Worm (Caenorhabditis elegans): Measurements from ENCODE around the gene F37C4.5.

The F37C4.5 gene

ce11 chrIV:3888963-3889362 is 15.4 kb upstream of the F37C4.5 start, which contains the start of gene oac-21:
Gene oac-21 (plus strand): TSS chrIV:3889263.
- TF ChIP-seq ztf-3 (GFP tag; optimal IDR thresholded peaks at IDR 0.05): no peak
- no peak for TF ChIP-seq F55B11.4 (tag; optimal IDR thresholded peaks at IDR 0.05; ENCODE audit: borderline replicate concordance, insufficient read depth)
- TF ChIP-seq snpc-1.1 (tag; optimal IDR thresholded peaks at IDR 0.05; ENCODE audit: insufficient read depth): no peak
- TF ChIP-seq rec-8 (tag; optimal IDR thresholded peaks at IDR 0.05): no peak
- no peak for TF ChIP-seq aptf-3 (GFP tag; IDR thresholded peaks at IDR 0.05)
- no peak for TF ChIP-seq ceh-58 (GFP tag; IDR thresholded peaks at IDR 0.05)
- TF ChIP-seq lir-1 (GFP tag; conservative IDR thresholded peaks at IDR 0.05): no peak
- no peak for TF ChIP-seq akir-1 (GFP tag; optimal IDR thresholded peaks at IDR 0.05)
- no peak for TF ChIP-seq ets-4 (GFP tag; optimal IDR thresholded peaks at IDR 0.05)
- TF ChIP-seq K12H6.12 (tag; optimal IDR thresholded peaks at IDR 0.05): no peak
- TF ChIP-seq bed-1 (GFP tag; IDR thresholded peaks at IDR 0.05): no peak
- no peak for TF ChIP-seq dpff-1 (tag; optimal IDR thresholded peaks at IDR 0.05)
- TF ChIP-seq bed-2 (GFP tag; IDR thresholded peaks at IDR 0.05): no peak
- no peak for TF ChIP-seq mcd-1 (GFP tag; IDR thresholded peaks at IDR 0.05)

ce11 chrIV:3885369-3885768 is 11.8 kb upstream of the F37C4.5 start, which contains the start of gene oac-22:
Gene oac-22 (plus strand): TSS chrIV:3885669.
- TF ChIP-seq ceh-27 (GFP tag; optimal IDR thresholded peaks at IDR 0.05) (no peak), egrh-3 (GFP tag; IDR thresholded peaks at IDR 0.05) (no peak), tlf-1 (GFP tag; optimal IDR thresholded peaks at IDR 0.05) (no peak), madf-3 (GFP tag; IDR thresholded peaks at IDR 0.05) (no peak), F57A8.1 (GFP tag; optimal IDR thresholded peaks at IDR 0.05) (no peak), chd-7 (tag; optimal IDR thresholded peaks at IDR 0.05) (no peak)

ce11 chrIV:3881119-3881518 is 7.5 kb upstream of the F37C4.5 start, which contains the start of the genes F37C4.8 and oac-23:
Gene F37C4.8 (minus strand): TSS chrIV:3881219.
Gene oac-23 (plus strand): TSS chrIV:3881441.
- TF ChIP-seq F52B5.7 (tag; optimal IDR thresholded peaks at IDR 0.05) (no peak), F37B4.10 (GFP tag; IDR thresholded peaks at IDR 0.05) (no peak), sea-2 (GFP tag; IDR thresholded peaks at IDR 0.05) (no peak), bed-1 (GFP tag; IDR thresholded peaks at IDR 0.05) (no peak), madf-3 (GFP tag; IDR thresholded peaks at IDR 0.05) (no peak), akir-1 (GFP tag; optimal IDR thresholded peaks at IDR 0.05) (no peak)

ce11 chrIV:3878283-3878938 is 4.8 kb upstream of the F37C4.5 start, which contains the start of gene F37C4.6:
Gene F37C4.6 (minus strand): TSS chrIV:3878333.
- no peak for TF ChIP-seq sdz-38 (tag; optimal IDR thresholded peaks at IDR 0.05)
- peak; percentile 76 for TF ChIP-seq nhr-80 (tag; optimal IDR thresholded peaks at IDR 0.05)
- TF ChIP-seq egl-44 (GFP tag; IDR thresholded peaks at IDR 0.05): no peak
- no peak for TF ChIP-seq nfya-1 (tag; optimal IDR thresholded peaks at IDR 0.05; ENCODE audit: borderline replicate concordance, insufficient read depth)
- TF ChIP-seq lsl-1 (GFP tag; optimal IDR thresholded peaks at IDR 0.05): no peak

ce11 chrIV:3876955-3877354 is 3.3 kb upstream of the F37C4.5 start:
- TF ChIP-seq T26A5.8 (tag; optimal IDR thresholded peaks at IDR 0.05) (no peak), madf-3 (GFP tag; IDR thresholded peaks at IDR 0.05) (no peak), F57A8.1 (GFP tag; optimal IDR thresholded peaks at IDR 0.05) (no peak), B0336.3 (GFP tag; IDR thresholded peaks at IDR 0.05) (no peak), cebp-1 (GFP tag; IDR thresholded peaks at IDR 0.05) (no peak), cebp-1 (tag; optimal IDR thresholded peaks at IDR 0.05) (no peak), lin-26 (GFP tag; IDR thresholded peaks at IDR 0.05) (no peak), F39B2.1 (GFP tag; IDR thresholded peaks at IDR 0.05) (no peak), F52B5.7 (tag; optimal IDR thresholded peaks at IDR 0.05) (no peak), hmg-1.2 (GFP tag; IDR thresholded peaks at IDR 0.05) (no peak), nfya-2 (GFP tag; IDR thresholded peaks at IDR 0.05) (no peak), lin-35 (GFP tag; optimal IDR thresholded peaks at IDR 0.05) (no peak)

Data from whole organism, young adult.